Worm (Caenorhabditis elegans) whole organism, L4 larva: ENCODE data around the gene rgs-1.

ENCODE experiments used
- ZK546.5 ChIP-seq, 2 experiments: sonication (generic microtip); optimal IDR thresholded peaks; 2 replicates each; lab custom pipeline; 2017; ENCODE audit warnings: missing biosample characterization in 2 of 2, missing genetic modification characterization in 2 of 2
- fkh-10 ChIP-seq: fragments of 150-350 bp; optimal IDR thresholded peaks from 2 replicates; lab custom pipeline; 2014; ENCODE audit warnings: missing biosample characterization, missing genetic modification reagents, missing genetic modification characterization
- mdl-1 ChIP-seq, 2 experiments: fragments of 150-350 bp in 1 of 2; sonication (generic microtip) in 1 of 2; optimal IDR thresholded peaks; 2 replicates each; lab custom pipeline; 2014 to 2017; ENCODE audit warnings: missing biosample characterization in 2 of 2, missing genetic modification characterization in 2 of 2
- mes-2 ChIP-seq: sonication (generic microtip); optimal IDR thresholded peaks from 2 replicates; lab custom pipeline; 2016; ENCODE audit warnings: missing genotype, mild to moderate bottlenecking, missing genetic modification characterization, missing compliant biosample characterization; ENCODE audit not compliant: poor library complexity, severe bottlenecking
- nhr-28 ChIP-seq: fragments of 150-350 bp; optimal IDR thresholded peaks from 2 replicates; lab custom pipeline; 2014; ENCODE audit warnings: missing biosample characterization, missing genetic modification characterization
- pqm-1 ChIP-seq: sonication (generic microtip); optimal IDR thresholded peaks from 2 replicates; lab custom pipeline; 2017; ENCODE audit warnings: missing biosample characterization, missing genetic modification characterization
- rbr-2 ChIP-seq: sonication (generic microtip); optimal IDR thresholded peaks from 2 replicates; lab custom pipeline; 2016; ENCODE audit warnings: missing genotype, missing genetic modification characterization, missing compliant biosample characterization
- saeg-2 ChIP-seq: fragments of 200-800 bp; sonication (Bioruptor generic); IDR thresholded peaks from 2 replicates; pipeline ENCODE4 v1.3.6; 2022; ENCODE audit warnings: missing genetic modification reagents, missing genetic modification characterization, missing compliant biosample characterization
- sdz-12 ChIP-seq: fragments of 200-800 bp; sonication (Bioruptor generic); optimal IDR thresholded peaks from 2 replicates; lab custom pipeline; 2018; ENCODE audit warnings: mild to moderate bottlenecking, missing genetic modification characterization, missing compliant biosample characterization
- snpc-4 ChIP-seq: fragments of 150-350 bp; optimal IDR thresholded peaks from 2 replicates; lab custom pipeline; 2014; ENCODE audit warnings: missing biosample characterization, missing genetic modification characterization

ce11 chrIII:10010117-10010516, 6.2 kb downstream of the rgs-1 start, which contains the start of gene fbxa-155:
- TF ChIP-seq nhr-28 (no peak), snpc-4 (no peak), fkh-10 (no peak), ZK546.5 (tag; optimal IDR thresholded peaks at IDR 0.05; lab: Kevin White, UChicago) (no peak), rbr-2 (tag; lab: Kevin White, UChicago) (no peak), mdl-1 (tag; optimal IDR thresholded peaks at IDR 0.05; lab: Kevin White, UChicago) (no peak), sdz-12 (GFP tag; lab: Kevin White, UChicago) (no peak), saeg-2 (GFP tag; lab: Robert Waterston, UW) (no peak), pqm-1 (tag; lab: Kevin White, UChicago) (no peak), mes-2 (tag; lab: Kevin White, UChicago) (no peak)
